Worm (Caenorhabditis elegans) whole organism, midembryonic: Measurements from ENCODE around the gene C42D4.3.

ENCODE experiments used
- T22C8.4 ChIP-seq: fragments of 200-800 bp; sonication (Bioruptor generic); IDR thresholded peaks from 2 replicates; pipeline ENCODE4 v1.3.6; 2022; ENCODE audit warnings: missing genetic modification characterization, missing compliant biosample characterization
- cog-1 ChIP-seq: sonication (generic microtip); optimal IDR thresholded peaks from 2 replicates; lab custom pipeline; 2016; ENCODE audit warnings: missing genetic modification characterization, missing compliant biosample characterization
- flt-1 ChIP-seq: fragments of 200-800 bp; sonication (Bioruptor generic); IDR thresholded peaks from 2 replicates; pipeline ENCODE4 v1.3.6; 2022; ENCODE audit warnings: missing genetic modification characterization, missing compliant biosample characterization
- ztf-23 ChIP-seq: fragments of 200-800 bp; sonication (Bioruptor generic); IDR thresholded peaks from 2 replicates; pipeline ENCODE4 v1.3.6; 2022; ENCODE audit warnings: missing genetic modification reagents, missing genetic modification characterization, missing compliant biosample characterization
- ztf-29 ChIP-seq: fragments of 200-800 bp; sonication (Bioruptor generic); IDR thresholded peaks from 2 replicates; pipeline ENCODE4 v1.3.6; 2022; ENCODE audit warnings: missing genetic modification reagents, missing genetic modification characterization, missing compliant biosample characterization

ce11 chrIV:7212769-7213168 lies 33.7 kb downstream of the C42D4.3 start:
- TF ChIP-seq flt-1 (GFP tag; lab: Robert Waterston, UW) (no peak), cog-1 (tag; lab: Kevin White, UChicago) (no peak), T22C8.4 (no peak), ztf-23 (GFP tag; lab: Robert Waterston, UW) (no peak), ztf-29 (GFP tag; lab: Robert Waterston, UW) (no peak)
